Worm (Caenorhabditis elegans): Measurements from ENCODE around the gene gskl-1.

- TF ChIP-seq tab-1 (GFP tag; IDR thresholded peaks at IDR 0.05) (no peak), cog-1 (tag; optimal IDR thresholded peaks at IDR 0.05) (no peak)
Measured at ce11 chrII:10918293-10918756, 29.0 kb upstream of the gskl-1 start, which contains the start of gene tba-4.

Data from whole organism, midembryonic.